Worm (Caenorhabditis elegans): Measurements from ENCODE around the gene pnp-1.

The pnp-1 gene

DNA sequence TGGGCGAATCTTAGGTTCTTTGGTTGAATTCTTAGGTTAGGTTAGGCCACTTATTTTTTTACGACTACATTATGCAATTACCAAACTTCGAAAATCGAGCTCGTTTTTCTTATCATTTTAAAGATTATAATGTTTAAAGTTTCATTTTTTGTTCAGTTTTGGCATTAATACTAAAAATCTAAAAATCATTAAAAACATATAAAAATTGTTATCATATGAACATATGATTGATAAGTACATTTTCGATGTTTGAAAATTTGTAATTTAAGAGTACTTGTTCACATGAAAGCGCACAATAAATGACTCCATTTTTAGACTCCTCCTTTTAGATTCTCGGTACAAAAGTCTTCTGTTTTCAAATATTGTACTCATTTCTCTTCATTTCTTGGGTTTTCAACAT lies 7.0 kb upstream of the pnp-1 start:
- no peak for TF ChIP-seq unc-62 (GFP tag; optimal IDR thresholded peaks at IDR 0.05)

DNA sequence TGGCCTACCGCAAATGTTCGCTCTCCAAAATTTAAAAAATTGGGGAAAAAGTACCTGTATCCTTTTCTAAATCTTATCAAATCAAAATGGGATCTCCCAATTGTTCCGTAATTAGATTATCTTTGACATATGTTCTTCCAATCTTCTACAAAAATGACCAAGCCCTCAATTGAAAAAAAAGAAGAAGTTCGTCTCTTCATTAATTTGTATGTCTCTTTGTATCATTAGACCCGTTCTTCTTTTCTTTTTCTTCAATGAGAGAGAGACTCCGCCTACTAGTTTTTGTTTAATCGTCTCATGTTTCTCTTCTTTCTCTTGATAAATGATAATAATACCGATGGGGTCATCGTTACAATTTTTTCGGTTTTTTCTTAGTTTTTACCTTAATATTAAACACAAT lies 5.2 kb upstream of the pnp-1 start:
- no peak for TF ChIP-seq unc-62 (GFP tag; optimal IDR thresholded peaks at IDR 0.05)

DNA sequence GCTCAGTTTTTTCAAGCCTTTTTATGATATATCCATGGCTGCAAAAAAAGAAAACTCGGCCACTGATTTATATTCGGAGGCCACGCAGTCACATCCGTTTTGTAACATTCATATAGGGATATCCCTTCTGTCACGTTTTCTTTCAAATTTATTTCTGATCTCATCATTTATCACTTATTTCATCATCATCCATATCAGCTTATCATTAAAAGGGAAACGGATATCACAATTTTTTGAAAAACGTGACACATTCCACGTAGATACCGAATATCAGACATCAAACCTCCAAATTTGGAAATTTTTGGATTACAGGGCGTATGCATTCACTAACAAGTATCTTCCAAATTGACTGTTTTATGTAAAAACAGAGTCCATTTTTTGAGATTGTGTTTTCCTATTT lies 4.6 kb upstream of the pnp-1 start:
- TF ChIP-seq unc-62 (GFP tag; optimal IDR thresholded peaks at IDR 0.05) = no peak

DNA sequence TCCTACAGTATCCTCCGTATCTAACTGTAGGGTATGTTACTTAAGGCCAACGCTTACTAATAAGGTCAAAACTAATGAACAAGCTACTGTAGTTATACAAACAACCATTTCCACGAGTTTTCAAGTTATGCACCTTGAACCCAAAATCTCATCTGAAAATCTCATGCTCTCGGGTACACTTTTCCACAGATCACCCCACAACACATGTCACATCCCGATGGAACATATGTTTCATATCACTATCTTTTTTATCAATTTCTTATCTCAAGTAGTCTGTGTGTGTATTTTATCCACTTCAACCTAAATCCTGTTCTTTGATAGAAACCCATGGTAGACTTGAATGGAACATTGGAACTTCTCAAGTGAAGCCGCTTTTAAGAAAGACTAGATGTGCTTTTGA lies 2.2 kb upstream of the pnp-1 start:
- TF ChIP-seq unc-62 (GFP tag; optimal IDR thresholded peaks at IDR 0.05) = no peak

DNA sequence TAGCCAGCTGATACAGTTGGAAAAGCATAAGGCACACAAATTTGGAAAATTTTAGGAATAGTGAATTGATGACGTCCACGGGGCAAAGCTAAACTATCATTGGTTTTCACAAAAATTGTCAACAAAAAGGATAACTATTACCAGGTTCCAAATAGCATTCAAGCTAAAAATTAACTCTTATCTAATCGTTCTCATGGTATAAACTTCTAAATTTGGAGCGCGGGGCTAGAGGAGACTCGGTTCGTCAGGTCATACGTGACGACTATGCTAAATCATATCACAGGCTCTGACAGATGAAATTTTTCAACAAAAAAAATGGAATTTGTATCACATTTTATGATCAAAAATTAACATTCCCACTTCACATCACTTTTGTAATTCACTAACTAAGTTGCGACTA lies 1.1 kb upstream of the pnp-1 start:
- TF ChIP-seq unc-62 (GFP tag; optimal IDR thresholded peaks at IDR 0.05) = no peak

DNA sequence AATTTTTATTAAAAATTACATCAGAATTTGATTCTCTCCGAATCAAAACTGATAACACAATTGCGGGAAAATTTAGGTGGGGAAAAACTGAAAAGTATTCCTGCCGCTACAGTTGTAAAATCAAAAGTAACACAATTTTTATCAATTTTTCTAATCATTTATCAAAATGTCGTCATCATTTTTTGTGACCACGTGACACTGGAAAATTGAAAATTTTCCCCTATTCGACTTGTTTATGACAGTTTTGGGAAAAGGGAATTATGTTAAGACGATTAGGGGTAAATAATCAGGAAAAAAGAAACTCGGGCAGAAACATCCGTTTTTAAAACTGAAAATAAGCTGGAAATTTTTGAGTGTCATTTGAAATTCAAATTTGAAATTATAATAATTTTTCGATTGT lies 1.3 kb downstream of the pnp-1 start:
- no peak for TF ChIP-seq unc-62 (GFP tag; optimal IDR thresholded peaks at IDR 0.05)

DNA sequence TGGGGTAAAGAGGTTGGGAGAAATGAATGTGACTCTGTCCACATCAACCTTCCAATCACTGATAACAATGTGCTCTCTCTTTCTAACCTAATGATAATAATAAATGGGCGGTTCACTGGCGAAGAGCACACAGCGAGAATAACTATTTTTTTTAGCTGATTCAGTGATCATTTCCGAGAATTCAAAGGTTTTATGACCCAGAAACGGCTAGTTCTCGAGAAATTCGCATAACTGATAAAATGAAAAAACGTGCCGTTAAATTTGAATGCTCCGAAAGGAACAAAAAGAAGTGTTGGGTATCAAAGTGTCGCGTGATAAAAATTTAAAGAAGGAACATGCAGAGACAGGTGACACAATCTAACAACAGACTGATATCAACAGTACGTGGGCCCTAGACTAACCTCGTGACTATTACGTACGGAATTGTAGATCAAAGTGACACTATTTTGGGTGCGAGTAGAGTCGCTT lies 2.3 kb downstream of the pnp-1 start:
- no peak for TF ChIP-seq unc-62 (GFP tag; optimal IDR thresholded peaks at IDR 0.05)

DNA sequence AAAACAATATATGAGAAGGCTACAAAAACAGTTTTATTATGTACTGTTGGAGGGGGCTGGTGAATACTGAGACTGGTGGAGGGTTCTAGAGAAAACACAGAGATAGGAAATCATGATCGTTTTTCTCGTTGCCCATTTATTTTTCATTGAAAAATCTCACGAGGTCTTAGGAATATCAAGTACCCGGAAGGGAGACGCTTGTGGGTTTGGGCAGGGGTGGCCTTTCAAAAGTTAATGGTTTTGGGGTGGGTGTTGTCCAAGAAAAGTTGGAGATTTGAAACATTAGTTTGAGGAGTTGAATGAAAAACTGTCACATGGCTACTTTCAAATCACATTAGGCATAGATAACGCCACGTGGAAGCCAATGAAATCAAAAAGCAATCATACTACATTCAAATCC lies 3.4 kb downstream of the pnp-1 start:
- TF ChIP-seq unc-62 (GFP tag; optimal IDR thresholded peaks at IDR 0.05) = no peak

DNA sequence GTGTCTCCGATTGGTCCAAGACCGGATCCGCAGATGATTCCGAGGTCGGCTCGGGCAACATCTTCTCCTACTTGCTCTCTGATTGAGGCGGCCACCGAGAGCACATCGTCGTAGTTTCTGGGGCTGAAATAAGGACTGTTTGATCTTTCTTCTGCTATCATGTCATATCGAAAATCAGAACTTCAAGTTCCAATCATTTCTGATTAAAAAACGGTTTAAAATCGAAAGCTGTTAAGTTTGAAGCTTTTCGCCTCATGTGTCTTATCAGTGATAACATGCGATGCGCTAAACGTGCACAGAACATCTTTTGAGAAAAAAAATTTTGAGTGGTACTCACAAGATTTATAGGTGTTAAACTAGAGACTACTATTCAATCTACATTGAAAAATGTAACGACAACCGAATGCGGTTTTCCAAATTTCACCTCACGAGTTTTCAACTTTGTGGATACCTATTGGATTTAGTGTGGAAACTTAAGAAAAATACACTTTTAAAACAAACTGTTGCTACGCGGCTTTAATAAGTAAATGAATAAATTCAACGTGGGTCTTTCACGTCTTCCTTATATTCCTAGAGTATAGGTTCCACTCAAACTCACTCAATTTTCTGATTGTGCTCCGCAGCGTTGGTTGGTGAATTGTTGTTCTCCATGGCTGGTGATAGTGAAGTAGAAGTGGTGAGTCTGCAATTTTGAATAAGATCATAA lies 4.0 kb downstream of the pnp-1 start:
- TF ChIP-seq unc-62 (GFP tag; optimal IDR thresholded peaks at IDR 0.05) = no peak

DNA sequence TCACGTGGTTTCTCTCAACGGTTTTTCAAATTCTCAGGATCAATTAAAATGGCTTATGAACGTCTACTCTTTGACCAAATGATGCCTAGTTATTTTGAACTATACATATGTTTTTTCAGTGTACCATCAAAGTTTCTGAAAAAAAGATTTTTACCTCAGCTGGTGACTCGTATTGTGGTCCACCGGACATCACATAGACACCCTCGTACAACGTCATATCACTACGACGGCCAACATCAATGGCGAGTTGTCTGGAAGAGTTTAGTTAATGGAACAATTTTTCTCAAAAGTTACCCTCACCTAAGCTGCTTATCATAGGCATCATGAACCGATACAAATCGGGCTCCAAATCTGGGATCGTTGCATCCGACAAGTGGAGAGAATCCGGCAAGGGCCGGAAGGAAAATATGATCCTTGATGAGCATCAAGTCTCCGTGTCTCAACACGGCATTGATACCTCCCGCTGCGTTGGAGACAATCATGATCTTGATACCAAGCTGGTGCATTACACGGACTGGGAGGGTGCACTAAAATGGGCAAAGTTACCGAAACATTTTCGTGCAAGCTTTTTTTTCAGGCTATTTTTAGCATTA lies 4.8 kb downstream of the pnp-1 start:
- TF ChIP-seq unc-62 (GFP tag; optimal IDR thresholded peaks at IDR 0.05) = no peak

DNA sequence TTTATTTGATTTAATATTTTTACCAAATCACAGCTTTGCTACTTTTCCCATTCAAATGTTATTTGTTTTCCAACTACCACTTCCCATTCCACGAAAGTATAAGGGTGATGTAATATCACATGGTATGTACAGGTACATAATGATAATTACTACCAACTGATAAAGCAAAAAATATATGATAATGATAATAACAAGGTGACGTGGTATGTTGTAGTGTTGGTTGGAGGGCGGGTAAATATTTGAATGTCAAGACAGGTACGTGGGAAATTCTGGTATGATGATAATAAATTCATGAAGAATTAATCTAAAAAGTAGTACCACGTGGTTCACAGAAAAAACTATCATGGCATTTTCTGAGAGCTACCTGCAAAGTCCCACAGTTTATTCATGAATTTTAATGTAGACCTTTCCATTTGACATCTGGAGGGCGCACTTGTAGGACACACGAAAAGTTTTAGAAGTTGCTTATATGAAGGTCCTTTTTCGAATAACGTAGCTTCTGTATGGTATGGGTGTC lies 6.2 kb downstream of the pnp-1 start:
- TF ChIP-seq unc-62 (GFP tag; optimal IDR thresholded peaks at IDR 0.05) = no peak

DNA sequence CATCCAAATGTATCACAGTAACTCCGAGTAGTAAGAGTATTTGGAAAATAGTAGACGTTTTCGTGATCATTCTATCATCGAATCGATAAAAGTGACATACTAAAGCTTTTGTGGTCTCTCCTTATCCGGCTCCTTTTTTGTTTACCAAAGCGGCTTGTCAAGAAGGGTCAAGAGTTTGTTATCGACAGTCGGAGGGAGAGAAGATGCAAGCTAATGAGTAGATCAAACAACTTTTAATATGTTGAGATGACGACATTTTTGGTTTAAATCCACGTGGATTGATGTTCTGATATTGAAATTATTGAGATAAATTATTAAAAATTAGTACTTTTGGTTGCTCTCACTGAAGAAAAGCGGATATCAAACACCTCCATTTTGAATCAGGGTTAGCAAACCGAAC lies 6.7 kb downstream of the pnp-1 start, which contains the start of gene T21D12.7:
TSS of gene T21D12.7 (minus strand) at position 101 of the 400 bp plus-strand sequence.
- no peak for TF ChIP-seq unc-62 (GFP tag; optimal IDR thresholded peaks at IDR 0.05)

DNA sequence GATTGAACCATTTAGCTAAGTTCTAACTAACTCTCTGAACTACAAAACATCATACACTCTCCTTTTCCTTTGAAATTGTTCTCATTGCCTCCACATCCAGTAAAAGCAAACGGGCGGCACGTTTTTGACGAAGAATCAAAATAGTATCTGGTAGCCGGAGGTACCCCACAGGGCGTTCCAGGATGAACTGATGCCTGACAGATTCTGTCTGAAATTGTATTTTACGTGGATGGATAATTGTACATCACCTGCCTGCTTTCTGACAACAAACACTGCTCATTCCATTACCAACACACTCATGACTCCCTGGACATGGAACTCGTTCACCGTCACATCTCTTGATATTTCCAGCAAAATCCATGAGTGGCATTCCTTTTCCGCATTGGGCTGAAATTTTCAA lies 7.7 kb downstream of the pnp-1 start:
- no peak for TF ChIP-seq unc-62 (GFP tag; optimal IDR thresholded peaks at IDR 0.05)

DNA sequence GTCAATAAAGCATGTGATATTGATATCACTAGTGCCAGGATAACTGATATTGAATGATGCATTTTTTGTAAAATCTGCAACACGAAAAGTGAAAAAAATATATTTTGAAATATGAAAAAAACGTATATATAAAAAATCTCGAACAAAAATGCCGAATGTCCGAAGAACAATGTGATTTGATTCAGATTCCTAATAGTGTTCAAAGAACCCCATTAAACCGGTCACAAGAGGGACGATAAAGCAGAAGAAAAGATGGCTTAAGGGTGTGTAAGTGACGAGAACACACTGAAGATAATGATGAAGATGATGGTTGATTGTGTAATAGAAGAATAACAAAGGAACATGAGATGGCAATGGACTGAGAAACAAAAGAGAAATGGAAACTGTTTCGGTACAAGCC lies 10.1 kb downstream of the pnp-1 start, which contains the start of gene T21D12.14:
TSS of gene T21D12.14 (minus strand) at position 101 of the 400 bp plus-strand sequence.
- no peak for TF ChIP-seq unc-62 (GFP tag; optimal IDR thresholded peaks at IDR 0.05)

DNA sequence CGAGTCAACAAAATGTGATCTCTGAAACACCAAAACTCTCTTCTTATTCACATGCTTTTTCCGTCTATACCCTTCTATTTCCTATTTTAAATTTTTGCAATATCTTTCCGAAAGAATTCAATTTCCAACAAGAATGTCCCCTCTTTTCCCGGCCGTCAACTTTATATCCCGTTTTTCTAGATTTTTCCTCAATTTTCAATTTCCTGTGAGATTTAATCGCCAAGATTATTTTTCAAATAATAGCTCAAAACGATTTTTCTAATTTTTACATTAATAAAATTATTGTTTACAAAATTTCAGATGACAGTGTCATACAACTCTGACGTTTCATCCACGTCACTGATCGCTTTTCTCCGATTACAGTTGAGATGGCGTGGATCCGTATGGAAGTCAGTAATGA lies 14.8 kb downstream of the pnp-1 start, which contains the start of gene best-19:
TSS of gene best-19 (plus strand) at position 301 of the 400 bp plus-strand sequence.
- TF ChIP-seq unc-62 (GFP tag; optimal IDR thresholded peaks at IDR 0.05) = no peak

DNA sequence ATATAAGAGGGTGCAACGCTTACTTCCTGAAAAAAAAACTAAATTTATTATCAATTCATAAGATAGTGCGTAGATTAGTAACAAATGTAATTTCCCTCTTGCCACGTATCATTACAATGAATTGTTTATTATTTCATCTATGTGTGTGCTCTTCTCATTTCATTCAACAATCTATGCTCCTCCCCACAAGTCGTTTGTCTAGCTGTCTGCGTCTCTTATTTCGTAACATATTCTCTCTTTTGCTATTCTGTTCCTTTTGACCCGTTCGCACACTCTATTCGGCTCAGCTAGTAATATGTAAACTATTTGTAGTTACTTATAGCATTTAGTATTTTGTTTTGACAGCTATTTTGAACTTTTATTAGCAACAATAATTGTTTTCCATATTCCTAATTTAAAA lies 16.1 kb downstream of the pnp-1 start:
- TF ChIP-seq unc-62 (GFP tag; optimal IDR thresholded peaks at IDR 0.05) = no peak

DNA sequence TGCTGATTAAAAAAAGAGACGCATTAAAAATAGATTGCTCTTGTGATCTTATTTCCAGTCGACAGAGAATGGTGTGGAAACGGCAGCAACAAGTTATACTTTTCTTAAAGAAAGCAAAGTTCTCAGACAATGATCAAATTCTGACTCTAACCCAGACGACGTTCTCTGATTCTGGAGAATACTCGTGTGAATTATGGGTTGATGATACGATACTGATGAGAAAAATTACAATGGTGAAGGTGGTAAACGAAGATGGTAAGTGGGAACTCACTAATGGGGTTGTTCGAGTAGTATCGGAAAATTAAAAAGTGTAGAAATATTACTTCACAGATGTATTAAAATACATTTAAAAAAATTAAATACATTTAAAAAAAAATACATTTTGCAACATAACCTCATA lies 19.8 kb downstream of the pnp-1 start:
- no peak for TF ChIP-seq unc-62 (GFP tag; optimal IDR thresholded peaks at IDR 0.05)
